Worm (Caenorhabditis elegans) whole organism, L4/young adult: ENCODE results near the gene bus-18.

Experiments used
- W03F9.2 ChIP-seq: fragments of 150-350 bp; optimal IDR thresholded peaks from 2 replicates; lab custom pipeline; 2014; ENCODE audit warnings: missing biosample characterization, missing genetic modification characterization
- dao-5 ChIP-seq: sonication (generic microtip); optimal IDR thresholded peaks from 2 replicates; lab custom pipeline; 2016; ENCODE audit warnings: missing genotype, missing genetic modification characterization, moderate library complexity, missing compliant biosample characterization
- him-1 ChIP-seq: sonication (generic microtip); optimal IDR thresholded peaks from 2 replicates; lab custom pipeline; 2016; ENCODE audit warnings: missing genotype, missing genetic modification reagents, missing genetic modification characterization, missing compliant biosample characterization

Gene bus-18

ce11 chrV:11773420-11773819 is at the start of gene bus-18:
bus-18 (plus strand) TSS chrV:11773720.
- no peak for TF ChIP-seq him-1 (tag; lab: Kevin White, UChicago)
- no peak for TF ChIP-seq dao-5
- TF ChIP-seq W03F9.2: no peak

ce11 chrV:11725971-11726370 is 47.5 kb upstream of the bus-18 start, which contains the start of gene daf-11:
daf-11 (minus strand) TSS chrV:11726071.
- no peak for TF ChIP-seq him-1 (tag; lab: Kevin White, UChicago)
- no peak for TF ChIP-seq dao-5
- no peak for TF ChIP-seq W03F9.2

ce11 chrV:11730060-11730459 is 43.5 kb upstream of the bus-18 start, which contains the start of gene rhr-2:
rhr-2 (minus strand) TSS chrV:11730160.
- no peak for TF ChIP-seq dao-5
- no peak for TF ChIP-seq W03F9.2
- no peak for TF ChIP-seq him-1 (tag; lab: Kevin White, UChicago)

ce11 chrV:11732049-11732448 is 41.5 kb upstream of the bus-18 start:
- TF ChIP-seq him-1 (tag; lab: Kevin White, UChicago): no peak
- TF ChIP-seq dao-5: no peak
- no peak for TF ChIP-seq W03F9.2

ce11 chrV:11733460-11733859 is 40.1 kb upstream of the bus-18 start, which contains the start of gene npp-22:
npp-22 (minus strand) TSS chrV:11733472.
- TF ChIP-seq dao-5 (no peak), W03F9.2 (no peak), him-1 (tag; lab: Kevin White, UChicago) (no peak)

ce11 chrV:11736896-11737295 is 36.6 kb upstream of the bus-18 start, which contains the start of gene spe-42:
spe-42 (minus strand) TSS chrV:11736996.
- TF ChIP-seq him-1 (tag; lab: Kevin White, UChicago) (no peak), dao-5 (no peak), W03F9.2 (no peak)

- no peak for TF ChIP-seq dao-5
- TF ChIP-seq W03F9.2: no peak
- no peak for TF ChIP-seq him-1 (tag; lab: Kevin White, UChicago)
Measured at ce11 chrV:11737333-11737732, 36.2 kb upstream of the bus-18 start.

ce11 chrV:11739820-11740219 is 33.7 kb upstream of the bus-18 start, which contains the start of gene T04F3.1:
T04F3.1 (plus strand) TSS chrV:11740065.
- no peak for TF ChIP-seq W03F9.2
- no peak for TF ChIP-seq dao-5
- TF ChIP-seq him-1 (tag; lab: Kevin White, UChicago): no peak

ce11 chrV:11741078-11741477 is 32.4 kb upstream of the bus-18 start:
- TF ChIP-seq dao-5 (no peak), him-1 (tag; lab: Kevin White, UChicago) (no peak), W03F9.2 (no peak)

ce11 chrV:11751480-11751879 is 22.0 kb upstream of the bus-18 start:
- no peak for TF ChIP-seq dao-5
- no peak for TF ChIP-seq W03F9.2
- TF ChIP-seq him-1 (tag; lab: Kevin White, UChicago): no peak

ce11 chrV:11755848-11756247 is 17.7 kb upstream of the bus-18 start:
- no peak for TF ChIP-seq W03F9.2
- no peak for TF ChIP-seq him-1 (tag; lab: Kevin White, UChicago)
- TF ChIP-seq dao-5: no peak

ce11 chrV:11757358-11757757 is 16.2 kb upstream of the bus-18 start, which contains the start of gene smoc-1:
smoc-1 (plus strand) TSS chrV:11757658.
- TF ChIP-seq him-1 (tag; lab: Kevin White, UChicago): no peak
- TF ChIP-seq dao-5: no peak
- TF ChIP-seq W03F9.2: no peak

ce11 chrV:11758635-11759034 is 14.9 kb upstream of the bus-18 start, which contains the start of gene T04F3.3:
T04F3.3 (plus strand) TSS chrV:11758935.
- TF ChIP-seq him-1 (tag; lab: Kevin White, UChicago) (no peak), W03F9.2 (no peak), dao-5 (no peak)

ce11 chrV:11760371-11760770 is 13.1 kb upstream of the bus-18 start, which contains the start of gene T04F3.5:
T04F3.5 (plus strand) TSS chrV:11760671.
- TF ChIP-seq W03F9.2 (no peak), dao-5 (no peak), him-1 (tag; lab: Kevin White, UChicago) (no peak)

- TF ChIP-seq dao-5 (no peak), him-1 (tag; lab: Kevin White, UChicago) (no peak), W03F9.2 (no peak)
Measured at ce11 chrV:11762863-11763262, 10.7 kb upstream of the bus-18 start, which contains the start of gene T04F3.4. T04F3.4 (minus strand) TSS chrV:11763049.
